Fruit fly (Drosophila melanogaster) whole organism, embryonic: ENCODE results near the gene sunn.

Experiments
- Asciz ChIP-seq: fragments of 200-800 bp; sonication (Bioruptor generic); optimal IDR thresholded peaks from 2 replicates; lab custom pipeline; 2017; ENCODE audit warnings: missing biosample characterization, mild to moderate bottlenecking, missing genetic modification characterization, missing genetic modification reagents
- Atf6 ChIP-seq: fragments of 200-800 bp; sonication (Bioruptor generic); IDR thresholded peaks from 2 replicates; pipeline ENCODE4 v1.3.6; 2022; ENCODE audit warnings: missing biosample characterization, missing genetic modification characterization
- BtbVII ChIP-seq: fragments of 200-800 bp; sonication (Bioruptor generic); optimal IDR thresholded peaks from 3 replicates; lab custom pipeline; 2017; ENCODE audit warnings: missing biosample characterization, mild to moderate bottlenecking, missing genetic modification characterization
- CG10565 ChIP-seq: fragments of 200-800 bp; sonication (Bioruptor generic); optimal IDR thresholded peaks from 3 replicates; lab custom pipeline; 2016; ENCODE audit warnings: missing biosample characterization, mild to moderate bottlenecking, missing genetic modification characterization
- CG10979 ChIP-seq: fragments of 200-800 bp; sonication (Bioruptor generic); optimal IDR thresholded peaks from 2 replicates; lab custom pipeline; 2018; ENCODE audit warnings: missing biosample characterization, mild to moderate bottlenecking, missing genetic modification characterization, moderate library complexity
- CG11695 ChIP-seq: fragments of 200-800 bp; sonication (Bioruptor generic); IDR thresholded peaks from 3 replicates; pipeline ENCODE4 v1.3.6; 2022; ENCODE audit warnings: missing biosample characterization, missing genetic modification characterization
- CG12071 ChIP-seq: fragments of 200-800 bp; sonication (Bioruptor generic); optimal IDR thresholded peaks from 3 replicates; lab custom pipeline; 2018; ENCODE audit warnings: missing biosample characterization, mild to moderate bottlenecking, missing genetic modification characterization
- CG12769 ChIP-seq: fragments of 200-800 bp; sonication (Bioruptor generic); optimal IDR thresholded peaks from 2 replicates; lab custom pipeline; 2019; ENCODE audit warnings: missing biosample characterization, mild to moderate bottlenecking, missing genetic modification characterization, moderate library complexity
- CG12942 ChIP-seq: fragments of 200-800 bp; sonication (Bioruptor generic); optimal IDR thresholded peaks from 3 replicates; lab custom pipeline; 2016; ENCODE audit warnings: missing biosample characterization, missing genetic modification characterization
- CG13894 ChIP-seq: fragments of 200-800 bp; sonication (Bioruptor generic); optimal IDR thresholded peaks from 3 replicates; lab custom pipeline; 2018; ENCODE audit warnings: missing biosample characterization, mild to moderate bottlenecking, missing genetic modification characterization, moderate library complexity
- CG17802 ChIP-seq: fragments of 200-800 bp; sonication (Bioruptor generic); optimal IDR thresholded peaks from 2 replicates; lab custom pipeline; 2018; ENCODE audit warnings: missing biosample characterization, mild to moderate bottlenecking, missing genetic modification characterization, moderate library complexity
- CG2678 ChIP-seq: fragments of 200-800 bp; sonication (Bioruptor generic); optimal IDR thresholded peaks from 3 replicates; lab custom pipeline; 2019; ENCODE audit warnings: missing biosample characterization, mild to moderate bottlenecking, missing genetic modification characterization, moderate library complexity
- CG3163 ChIP-seq: fragments of 200-800 bp; sonication (Bioruptor generic); optimal IDR thresholded peaks from 3 replicates; lab custom pipeline; 2016; ENCODE audit warnings: missing biosample characterization, missing genetic modification characterization
- CG34376 ChIP-seq: fragments of 200-800 bp; sonication (Bioruptor generic); optimal IDR thresholded peaks from 2 replicates; lab custom pipeline; 2018; ENCODE audit warnings: missing biosample characterization, mild to moderate bottlenecking, missing genetic modification characterization
- CG42726 ChIP-seq: fragments of 200-800 bp; sonication (Bioruptor generic); IDR thresholded peaks from 2 replicates; pipeline ENCODE4 v1.3.6; 2022; ENCODE audit warnings: missing biosample characterization, missing genetic modification characterization; ENCODE audit not compliant: partially characterized antibody
- CG43689 ChIP-seq: fragments of 200-800 bp; sonication (Bioruptor generic); IDR thresholded peaks from 2 replicates; pipeline ENCODE4 v1.3.6; 2022; ENCODE audit warnings: missing biosample characterization, missing genetic modification characterization
- CG6791 ChIP-seq: fragments of 200-800 bp; sonication (Bioruptor generic); IDR thresholded peaks from 3 replicates; pipeline ENCODE4 v1.3.6; 2022; ENCODE audit warnings: missing biosample characterization, missing genetic modification characterization; ENCODE audit not compliant: partially characterized antibody
- CG7963 ChIP-seq: fragments of 200-800 bp; sonication (Bioruptor generic); IDR thresholded peaks from 3 replicates; pipeline ENCODE4 v1.3.6; 2022; ENCODE audit warnings: missing biosample characterization, missing genetic modification characterization; ENCODE audit not compliant: partially characterized antibody
- CG8359 ChIP-seq: fragments of 200-800 bp; sonication (Bioruptor generic); optimal IDR thresholded peaks from 2 replicates; lab custom pipeline; 2017; ENCODE audit warnings: missing biosample characterization, mild to moderate bottlenecking, missing genetic modification characterization, borderline replicate concordance
- CHES-1-like ChIP-seq: fragments of 200-800 bp; sonication (Bioruptor generic); optimal IDR thresholded peaks from 2 replicates; lab custom pipeline; 2016; ENCODE audit warnings: missing biosample characterization, missing genetic modification characterization
- D ChIP-seq, 2 experiments: fragments of 200-800 bp in 1 of 2; fragments of >200 bp in 1 of 2; sonication (Bioruptor generic) in 1 of 2; optimal IDR thresholded peaks; 2 replicates in 1 of 2; 3 replicates in 1 of 2; lab custom pipeline; 2017; ENCODE audit warnings: mild to moderate bottlenecking in 1 of 2, missing biosample characterization in 1 of 2, missing genetic modification characterization in 1 of 2, missing genetic modification reagents in 1 of 2
- Drgx ChIP-seq: fragments of 200-800 bp; sonication (Bioruptor generic); IDR thresholded peaks from 2 replicates; pipeline ENCODE4 v1.3.6; 2022; ENCODE audit warnings: missing biosample characterization, missing genetic modification characterization
- Gsc ChIP-seq: fragments of 200-800 bp; sonication (Bioruptor generic); IDR thresholded peaks from 2 replicates; pipeline ENCODE4 v1.3.6; 2022; ENCODE audit warnings: missing biosample characterization, missing genetic modification characterization
- HmgD ChIP-seq: fragments of 200-800 bp; sonication (Bioruptor generic); optimal IDR thresholded peaks from 3 replicates; lab custom pipeline; 2016; ENCODE audit warnings: missing biosample characterization, missing genetic modification characterization
- Mes4 ChIP-seq: fragments of 200-800 bp; sonication (Bioruptor generic); optimal IDR thresholded peaks from 2 replicates; lab custom pipeline; 2016; ENCODE audit warnings: missing biosample characterization, missing genetic modification characterization
- Rx ChIP-seq: fragments of 200-800 bp; sonication (Bioruptor generic); IDR thresholded peaks from 2 replicates; pipeline ENCODE4 v1.3.6; 2022; ENCODE audit warnings: missing biosample characterization, missing genetic modification characterization
- Scr ChIP-seq: fragments of 200-800 bp; sonication (Bioruptor generic); IDR thresholded peaks from 2 replicates; pipeline ENCODE4 v1.3.6; 2022; ENCODE audit warnings: missing biosample characterization, missing genetic modification characterization; ENCODE audit not compliant: partially characterized antibody
- al ChIP-seq: fragments of 200-800 bp; sonication (Bioruptor generic); IDR thresholded peaks from 2 replicates; pipeline ENCODE4 v1.3.6; 2022; ENCODE audit warnings: missing biosample characterization, missing genetic modification characterization
- aop ChIP-seq: fragments of 200-800 bp; sonication (Bioruptor generic); IDR thresholded peaks from 2 replicates; pipeline ENCODE4 v1.3.6; 2022; ENCODE audit warnings: missing biosample characterization, missing genetic modification characterization
- bab2 ChIP-seq: fragments of 200-800 bp; sonication (Bioruptor generic); optimal IDR thresholded peaks from 2 replicates; lab custom pipeline; 2016; ENCODE audit warnings: missing biosample characterization, missing genetic modification characterization
- cad ChIP-seq: fragments of >200 bp; optimal IDR thresholded peaks from 2 replicates; lab custom pipeline; 2017; ENCODE audit warnings: missing biosample characterization, missing genetic modification characterization
- fd102C ChIP-seq: fragments of 200-800 bp; sonication (Bioruptor generic); optimal IDR thresholded peaks from 2 replicates; lab custom pipeline; 2018; ENCODE audit warnings: missing biosample characterization, mild to moderate bottlenecking, missing genetic modification characterization, moderate library complexity
- grn ChIP-seq: fragments of 200-800 bp; sonication (Bioruptor generic); optimal IDR thresholded peaks from 3 replicates; lab custom pipeline; 2017; ENCODE audit warnings: missing biosample characterization, missing genetic modification characterization
- gsb-n ChIP-seq: fragments of 200-800 bp; sonication (Bioruptor generic); optimal IDR thresholded peaks from 3 replicates; lab custom pipeline; 2018; ENCODE audit warnings: missing biosample characterization, mild to moderate bottlenecking, missing genetic modification characterization
- hb ChIP-seq: fragments of 200-800 bp; sonication (Bioruptor generic); IDR thresholded peaks from 3 replicates; pipeline ENCODE4 v1.3.6; 2022; ENCODE audit warnings: missing biosample characterization, missing genetic modification characterization; ENCODE audit not compliant: partially characterized antibody
- ind ChIP-seq: fragments of 200-800 bp; sonication (Bioruptor generic); optimal IDR thresholded peaks from 3 replicates; lab custom pipeline; 2016; ENCODE audit warnings: missing biosample characterization, missing genetic modification characterization
- knrl ChIP-seq: fragments of 200-800 bp; sonication (Bioruptor generic); IDR thresholded peaks from 3 replicates; pipeline ENCODE4 v1.3.6; 2022; ENCODE audit warnings: missing biosample characterization, missing genetic modification characterization; ENCODE audit not compliant: partially characterized antibody
- mam ChIP-seq: fragments of 200-800 bp; sonication (Bioruptor generic); optimal IDR thresholded peaks from 3 replicates; lab custom pipeline; 2016; ENCODE audit warnings: missing biosample characterization, missing genetic modification characterization
- nerfin-1 ChIP-seq: fragments of 200-800 bp; sonication (Bioruptor generic); optimal IDR thresholded peaks from 3 replicates; lab custom pipeline; 2019; ENCODE audit warnings: missing biosample characterization, mild to moderate bottlenecking, missing genetic modification characterization, moderate library complexity
- prd ChIP-seq, 3 experiments: fragments of >200 bp in 2 of 3; fragments of 200-800 bp in 1 of 3; sonication (Bioruptor generic) in 1 of 3; optimal IDR thresholded peaks in 2 of 3; IDR thresholded peaks in 1 of 3; 2 replicates in 2 of 3; 3 replicates in 1 of 3; pipeline versions ENCODE4 v1.3.6 to Lab custom; 2017 to 2022; ENCODE audit warnings: missing biosample characterization in 1 of 3, missing genetic modification characterization in 1 of 3
- pros ChIP-seq: fragments of 200-800 bp; sonication (Bioruptor generic); optimal IDR thresholded peaks from 3 replicates; lab custom pipeline; 2019; ENCODE audit warnings: missing biosample characterization, mild to moderate bottlenecking, missing genetic modification characterization, moderate library complexity
- ranshi ChIP-seq: fragments of 200-800 bp; sonication (Bioruptor generic); IDR thresholded peaks from 2 replicates; pipeline ENCODE4 v1.3.6; 2022; ENCODE audit warnings: missing biosample characterization, missing genetic modification characterization
- schlank ChIP-seq: fragments of 200-800 bp; sonication (Bioruptor generic); optimal IDR thresholded peaks from 2 replicates; lab custom pipeline; 2018; ENCODE audit warnings: missing biosample characterization, mild to moderate bottlenecking, missing genetic modification characterization
- tio ChIP-seq: fragments of 200-800 bp; sonication (Bioruptor generic); optimal IDR thresholded peaks from 2 replicates; lab custom pipeline; 2017; ENCODE audit warnings: missing biosample characterization, missing genetic modification characterization, inconsistent platforms
- tx ChIP-seq: fragments of 200-800 bp; sonication (Bioruptor generic); optimal IDR thresholded peaks from 2 replicates; lab custom pipeline; 2016; ENCODE audit warnings: missing biosample characterization, missing genetic modification characterization
- wor ChIP-seq: fragments of 200-800 bp; sonication (Bioruptor generic); IDR thresholded peaks from 2 replicates; pipeline ENCODE4 v1.3.6; 2022; ENCODE audit warnings: missing biosample characterization, missing genetic modification characterization

The sunn gene

DNA sequence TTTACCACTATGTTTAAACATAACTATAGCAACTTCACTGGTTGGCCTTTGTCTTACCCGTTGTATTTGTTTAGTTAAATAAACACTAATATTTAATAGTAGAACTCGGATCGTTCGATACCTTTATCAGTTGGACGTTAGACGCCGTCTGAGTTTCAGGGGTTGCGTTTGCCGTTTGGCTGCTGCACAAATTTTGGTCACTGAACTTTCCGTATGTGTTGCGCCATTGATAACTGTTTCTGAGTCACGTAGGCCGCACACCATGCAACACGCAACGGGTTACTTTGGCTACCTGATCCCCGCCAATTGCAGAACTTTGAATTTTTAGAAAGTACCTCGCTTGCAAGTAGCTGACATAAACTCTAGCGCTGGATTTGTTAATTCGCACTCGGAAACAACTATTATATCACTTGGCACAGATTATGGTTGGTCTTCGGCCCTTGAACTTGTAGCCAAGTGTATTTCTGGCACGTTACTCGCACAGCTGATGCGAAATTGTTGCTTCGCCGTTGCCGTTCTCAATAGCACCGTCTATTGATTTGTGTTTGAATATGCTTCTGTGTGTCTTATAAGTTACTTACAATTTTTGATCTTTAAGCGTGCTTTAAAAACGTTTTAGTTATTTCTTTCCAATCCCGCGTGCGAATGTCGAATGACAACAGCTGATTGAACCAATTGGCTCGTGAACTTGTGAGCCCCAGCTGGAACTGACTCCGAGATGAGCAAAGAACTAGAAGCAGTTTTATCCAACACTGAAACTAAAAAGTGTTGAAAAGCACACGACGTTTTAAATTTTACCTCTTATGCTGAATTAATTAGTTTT, 31.6 kb upstream of the sunn start, which contains the start of gene Dph1 (continued):
- TF ChIP-seq Atf6 (GFP tag; lab: Robert Waterston, UW) (peak; percentile 82), gsb-n (tag; lab: Kevin White, UChicago) (peak; percentile 71), schlank (peak; percentile 59), HmgD (GFP tag; lab: Kevin White, UChicago) (peak; percentile 61), al (GFP tag; lab: Robert Waterston, UW) (peak; percentile 40; the same call in 1 of the 2 replicates), aop (peak; percentile 53; the same call in 1 of the 2 replicates), knrl (GFP tag; lab: Robert Waterston, UW) (peak; percentile 44; the same call in 1 of the 3 replicates), CG12071 (GFP tag; lab: Kevin White, UChicago) (peak; percentile 91), cad (GFP tag; lab: Kevin White, UChicago) (no peak), CG13894 (tag; lab: Kevin White, UChicago) (peak; percentile 17), grn (peak; percentile 12), wor (no peak; the same call in 1 of the 2 replicates), CG6791 (GFP tag; lab: Robert Waterston, UW) (no peak), CG10565 (GFP tag; lab: Kevin White, UChicago) (peak; percentile 29), CHES-1-like (peak; percentile 79), CG17802 (tag; lab: Kevin White, UChicago) (peak; percentile 76), ranshi (GFP tag; lab: Robert Waterston, UW) (peak; percentile 77; the same call in 1 of the 2 replicates), CG34376 (GFP tag; lab: Kevin White, UChicago) (peak; percentile 77), bab2 (GFP tag; lab: Kevin White, UChicago) (peak; percentile 93), CG12769 (tag; lab: Kevin White, UChicago) (peak; percentile 90), Mes4 (peak; percentile 80), tio (GFP tag; lab: Kevin White, UChicago) (peak; percentile 58), hb (GFP tag; lab: Robert Waterston, UW) (no peak), CG43689 (GFP tag; lab: Robert Waterston, UW) (peak; percentile 72), Asciz (peak; percentile 89), CG12942 (GFP tag; lab: Kevin White, UChicago) (peak; percentile 58), CG7963 (GFP tag; lab: Robert Waterston, UW) (no peak), D (optimal IDR thresholded peaks at IDR 0.05; lab: Kevin White, UChicago) (no peak), D (GFP tag; optimal IDR thresholded peaks at IDR 0.05; lab: Kevin White, UChicago) (peak; percentile 81), Gsc (no peak), CG8359 (GFP tag; lab: Kevin White, UChicago) (peak; percentile 65), CG2678 (peak; percentile 85), CG10979 (tag; lab: Kevin White, UChicago) (peak; percentile 88), nerfin-1 (tag; lab: Kevin White, UChicago) (peak; percentile 71), pros (no peak), Rx (GFP tag; lab: Robert Waterston, UW) (peak; percentile 84), BtbVII (GFP tag; lab: Kevin White, UChicago) (peak; percentile 87), prd (optimal IDR thresholded peaks at IDR 0.05; lab: Kevin White, UChicago) (no peak), prd (GFP tag; IDR thresholded peaks at IDR 0.05; lab: Robert Waterston, UW) (peak; percentile 84), CG11695 (GFP tag; lab: Robert Waterston, UW) (peak; percentile 89), CG3163 (peak; percentile 52), Scr (GFP tag; lab: Robert Waterston, UW) (peak; percentile 42; the same call in 1 of the 2 replicates), CG42726 (GFP tag; lab: Robert Waterston, UW) (no peak), Drgx (GFP tag; lab: Robert Waterston, UW) (peak; percentile 95), tx (GFP tag; lab: Kevin White, UChicago) (peak; percentile 83), ind (GFP tag; lab: Kevin White, UChicago) (peak; percentile 88), fd102C (GFP tag; lab: Kevin White, UChicago) (no peak), mam (GFP tag; lab: Kevin White, UChicago) (peak; percentile 80)
